Fruit fly (Drosophila melanogaster) whole organism, adult: Measurements from ENCODE around the gene tkv.

Source experiments
- CG11617 ChIP-seq: fragments of 200-800 bp; sonication (Bioruptor generic); optimal IDR thresholded peaks from 2 replicates; lab custom pipeline; 2017; ENCODE audit warnings: mild to moderate bottlenecking, missing biosample characterization, missing genetic modification reagents, missing genetic modification characterization
- CG14711 ChIP-seq: fragments of 200-800 bp; sonication (Bioruptor generic); optimal IDR thresholded peaks from 2 replicates; lab custom pipeline; 2018; ENCODE audit warnings: missing biosample characterization, mild to moderate bottlenecking, missing genetic modification characterization, moderate library complexity
- CG1620 ChIP-seq: fragments of 200-800 bp; sonication (Bioruptor generic); optimal IDR thresholded peaks from 2 replicates; lab custom pipeline; 2016; ENCODE audit warnings: missing biosample characterization, missing genetic modification characterization
- CG7101 ChIP-seq: fragments of 200-800 bp; sonication (Bioruptor generic); optimal IDR thresholded peaks from 2 replicates; lab custom pipeline; 2018; ENCODE audit warnings: missing biosample characterization, mild to moderate bottlenecking, missing genetic modification characterization, moderate library complexity
- Hr96 ChIP-seq: fragments of 200-800 bp; sonication (Bioruptor generic); optimal IDR thresholded peaks from 2 replicates; lab custom pipeline; 2016; ENCODE audit warnings: missing biosample characterization, missing genetic modification characterization
- Mnt ChIP-seq: fragments of 200-800 bp; sonication (Bioruptor generic); optimal IDR thresholded peaks from 2 replicates; lab custom pipeline; 2016; ENCODE audit warnings: missing biosample characterization, mild to moderate bottlenecking, missing genetic modification characterization

DNA sequence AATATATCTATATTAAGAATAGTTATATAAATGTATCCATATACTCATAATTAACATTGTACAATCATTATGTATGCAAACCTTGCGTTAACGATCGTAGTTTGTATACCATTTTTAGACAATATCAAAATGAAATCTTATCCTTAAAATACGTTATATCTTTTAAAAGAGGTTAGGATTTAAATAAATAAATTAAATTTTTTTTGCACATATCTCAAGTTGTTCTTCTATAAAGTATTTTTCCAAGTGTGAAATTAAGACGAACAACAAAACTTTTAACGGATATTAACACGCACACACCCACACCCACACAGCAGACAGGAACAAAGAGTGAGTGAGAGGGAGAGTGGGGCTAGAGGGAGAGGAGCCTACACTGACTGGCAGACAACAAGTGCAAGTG, 18.7 kb upstream of the tkv start:
- TF ChIP-seq CG14711 (no peak), CG7101 (tag; lab: Kevin White, UChicago) (no peak), CG11617 (GFP tag; lab: Kevin White, UChicago) (no peak), Hr96 (no peak), Mnt (GFP tag; lab: Kevin White, UChicago) (no peak), CG1620 (GFP tag; lab: Kevin White, UChicago) (no peak)
